Worm (Caenorhabditis elegans) whole organism, mixed stage, embryonic: ENCODE results near the gene srj-40.

Experiments
- ceh-39 ChIP-seq: fragments of 150-350 bp; optimal IDR thresholded peaks from 2 replicates; lab custom pipeline; 2014; ENCODE audit warnings: missing biosample characterization, missing genetic modification characterization
- ceh-43 ChIP-seq: fragments of 200-800 bp; sonication (Bioruptor generic); optimal IDR thresholded peaks from 2 replicates; lab custom pipeline; 2018; ENCODE audit warnings: mild to moderate bottlenecking, missing genetic modification characterization, moderate library complexity, missing compliant biosample characterization
- ceh-83 ChIP-seq: fragments of 200-800 bp; sonication (Bioruptor generic); optimal IDR thresholded peaks from 2 replicates; lab custom pipeline; 2018; ENCODE audit warnings: mild to moderate bottlenecking, missing genetic modification characterization, missing compliant biosample characterization
- flh-1 ChIP-seq: fragments of 200-800 bp; sonication (Bioruptor generic); optimal IDR thresholded peaks from 2 replicates; lab custom pipeline; 2018; ENCODE audit warnings: mild to moderate bottlenecking, missing genetic modification characterization, moderate library complexity, missing compliant biosample characterization
- lin-13 ChIP-seq: fragments of 150-350 bp; optimal IDR thresholded peaks from 2 replicates; lab custom pipeline; 2014; ENCODE audit warnings: missing biosample characterization, missing genetic modification characterization
- lin-32 ChIP-seq: fragments of 200-800 bp; sonication (Bioruptor generic); optimal IDR thresholded peaks from 2 replicates; lab custom pipeline; 2018; ENCODE audit warnings: mild to moderate bottlenecking, missing genetic modification characterization, missing compliant biosample characterization
- mls-2 ChIP-seq: sonication (generic microtip); optimal IDR thresholded peaks from 2 replicates; lab custom pipeline; 2016; ENCODE audit warnings: mild to moderate bottlenecking, missing genetic modification characterization, moderate library complexity, missing compliant biosample characterization
- nhr-76 ChIP-seq: sonication (generic microtip); optimal IDR thresholded peaks from 2 replicates; lab custom pipeline; 2017; ENCODE audit warnings: missing biosample characterization, missing genetic modification characterization
- sem-2 ChIP-seq: fragments of 200-800 bp; sonication (Bioruptor generic); optimal IDR thresholded peaks from 2 replicates; lab custom pipeline; 2018; ENCODE audit warnings: mild to moderate bottlenecking, missing genetic modification characterization, missing compliant biosample characterization
- tbx-8 ChIP-seq: fragments of 200-800 bp; sonication (Bioruptor generic); optimal IDR thresholded peaks from 2 replicates; lab custom pipeline; 2018; ENCODE audit warnings: mild to moderate bottlenecking, missing genetic modification characterization, moderate library complexity, missing compliant biosample characterization
- unc-120 ChIP-seq: sonication (generic microtip); optimal IDR thresholded peaks from 2 replicates; lab custom pipeline; 2017; ENCODE audit warnings: missing genetic modification characterization, missing compliant biosample characterization; ENCODE audit not compliant: poor library complexity, severe bottlenecking
- unc-39 ChIP-seq: fragments of 150-350 bp; optimal IDR thresholded peaks from 2 replicates; lab custom pipeline; 2014; ENCODE audit warnings: missing biosample characterization, missing genetic modification characterization
- zip-8 ChIP-seq: fragments of 150-350 bp; optimal IDR thresholded peaks from 2 replicates; lab custom pipeline; 2014; ENCODE audit warnings: missing biosample characterization, missing genetic modification characterization
- ztf-11 ChIP-seq: fragments of 150-350 bp; optimal IDR thresholded peaks from 2 replicates; lab custom pipeline; 2014; ENCODE audit warnings: missing biosample characterization, missing genetic modification characterization

srj-40 gene

DNA sequence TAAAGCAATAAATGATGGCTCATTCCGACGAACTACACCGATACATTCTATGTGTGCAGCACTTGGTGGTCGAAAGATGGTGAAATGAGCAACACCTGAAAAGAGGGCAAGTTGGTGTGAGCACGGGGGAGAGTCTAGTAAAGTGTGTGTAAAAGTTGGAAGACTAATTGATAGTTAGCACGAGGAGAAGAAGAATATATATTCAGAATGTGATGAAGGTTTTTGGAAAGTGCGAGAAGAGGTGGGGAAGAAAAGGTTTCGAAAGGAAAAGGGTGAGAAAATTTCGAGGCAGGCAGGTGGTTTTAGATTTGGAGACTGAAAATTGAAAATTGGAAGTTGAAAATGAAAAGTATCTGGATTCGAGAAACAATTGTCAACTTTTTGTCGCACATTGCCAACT lies 50.5 kb downstream of the srj-40 start, which contains the start of gene Y45G5AM.6:
TSS of gene Y45G5AM.6 (minus strand) at position 101 of the 400 bp plus-strand sequence.
- no peak for TF ChIP-seq flh-1
- TF ChIP-seq lin-13 (tag; lab: Kevin White, UChicago), result no peak
- TF ChIP-seq zip-8 (tag; lab: Kevin White, UChicago), result no peak
- no peak for TF ChIP-seq ztf-11
- TF ChIP-seq ceh-39, result no peak
- no peak for TF ChIP-seq sem-2 (GFP tag; lab: Kevin White, UChicago)
- no peak for TF ChIP-seq tbx-8
- no peak for TF ChIP-seq lin-32
- no peak for TF ChIP-seq unc-120 (tag; lab: Kevin White, UChicago)
- no peak for TF ChIP-seq nhr-76
- TF ChIP-seq ceh-43, result no peak
- TF ChIP-seq ceh-83 (GFP tag; lab: Kevin White, UChicago), result no peak
- TF ChIP-seq unc-39 (tag; lab: Kevin White, UChicago), result no peak
- TF ChIP-seq mls-2 (tag; lab: Kevin White, UChicago), result no peak
- TF ChIP-seq, all 35 proteins: peak for 0
